Fruit fly (Drosophila melanogaster): ENCODE measurements around the gene gwl.

Gene gwl

dm6 chr3R:18733580-18733979, 12.6 kb upstream of the gwl start (continued):
- TF ChIP-seq ftz-f1 (GFP tag; optimal IDR thresholded peaks at IDR 0.05) (peak; percentile 74), CG31365 (tag; optimal IDR thresholded peaks at IDR 0.05) (no peak), ATbp (GFP tag; optimal IDR thresholded peaks at IDR 0.05) (no peak), Med (GFP tag) (peak; percentile 42), GATAe (GFP tag; conservative IDR thresholded peaks at IDR 0.05) (no peak), fd96Cb (tag; optimal IDR thresholded peaks at IDR 0.05) (no peak)

dm6 chr3R:18738086-18738485, 8.1 kb upstream of the gwl start:
- TF ChIP-seq dm (GFP tag; optimal IDR thresholded peaks at IDR 0.05) (peak; percentile 8), ftz-f1 (GFP tag; optimal IDR thresholded peaks at IDR 0.05) (no peak), tup (GFP tag; optimal IDR thresholded peaks at IDR 0.05) (no peak), z (GFP tag; IDR thresholded peaks at IDR 0.05) (no peak), fd3F (GFP tag; optimal IDR thresholded peaks at IDR 0.05) (no peak), sens (GFP tag) (peak; percentile 74), CG6813 (GFP tag; optimal IDR thresholded peaks at IDR 0.05) (no peak), lab (GFP tag; optimal IDR thresholded peaks at IDR 0.05) (no peak), jigr1 (GFP tag; IDR thresholded peaks at IDR 0.05) (no peak), CG17829 (tag; optimal IDR thresholded peaks at IDR 0.05) (no peak), zen (tag; optimal IDR thresholded peaks at IDR 0.05) (peak; percentile 45), CG8290 (GFP tag; optimal IDR thresholded peaks at IDR 0.05) (no peak), CG8290 (tag; optimal IDR thresholded peaks at IDR 0.05) (peak in 1 of 2 experiments; percentile 69), BEAF-32 (GFP tag; optimal IDR thresholded peaks at IDR 0.05) (peak; percentile 57), ab (GFP tag; optimal IDR thresholded peaks at IDR 0.05) (no peak), CG8765 (GFP tag; IDR thresholded peaks at IDR 0.05) (peak; percentile 10; the same call in 1 of the 2 replicates), prd (optimal IDR thresholded peaks at IDR 0.05) (no peak), prd (GFP tag; IDR thresholded peaks at IDR 0.05) (peak; percentile 51; the same call in 2 of the 3 replicates), Meics (GFP tag; optimal IDR thresholded peaks at IDR 0.05) (peak; percentile 97), CG11456 (GFP tag; IDR thresholded peaks at IDR 0.05) (peak; percentile 53; the same call in 1 of the 3 replicates), CG13424 (tag; optimal IDR thresholded peaks at IDR 0.05) (no peak), trem (tag; optimal IDR thresholded peaks at IDR 0.05) (peak; percentile 39), pan (optimal IDR thresholded peaks at IDR 0.05) (no peak), pan (GFP tag; optimal IDR thresholded peaks at IDR 0.05 in 1 of 2, IDR thresholded peaks at IDR 0.05 in 1 of 2) (peak in 1 of 2 experiments; percentile 6), slou (GFP tag; optimal IDR thresholded peaks at IDR 0.05) (no peak), Gug (GFP tag; IDR thresholded peaks at IDR 0.05) (peak; percentile 45; the same call in 1 of the 4 replicates), gcm2 (GFP tag; optimal IDR thresholded peaks at IDR 0.05) (no peak), E2f1 (GFP tag; IDR thresholded peaks at IDR 0.05) (no peak), C15 (GFP tag; IDR thresholded peaks at IDR 0.05) (no peak), cwo (GFP tag; optimal IDR thresholded peaks at IDR 0.05) (no peak), Oaz (GFP tag; IDR thresholded peaks at IDR 0.05) (no peak), amos (GFP tag; IDR thresholded peaks at IDR 0.05; ENCODE audit: partially characterized antibody) (peak; percentile 46), Scr (GFP tag; IDR thresholded peaks at IDR 0.05; ENCODE audit: partially characterized antibody) (peak; percentile 52), repo (GFP tag; optimal IDR thresholded peaks at IDR 0.05) (no peak), wor (GFP tag; IDR thresholded peaks at IDR 0.05) (no peak), CG3407 (GFP tag; optimal IDR thresholded peaks at IDR 0.05) (no peak), CG13296 (GFP tag; optimal IDR thresholded peaks at IDR 0.05) (no peak), CG1792 (GFP tag; optimal IDR thresholded peaks at IDR 0.05) (no peak), inv (GFP tag; IDR thresholded peaks at IDR 0.05; ENCODE audit: partially characterized antibody) (peak; percentile 19; the same call in 1 of the 2 replicates), gfzf (GFP tag; optimal IDR thresholded peaks at IDR 0.05) (peak; percentile 20), nerfin-1 (tag; optimal IDR thresholded peaks at IDR 0.05) (no peak), stwl (tag; optimal IDR thresholded peaks at IDR 0.05) (peak; percentile 68), btn (GFP tag; optimal IDR thresholded peaks at IDR 0.05) (no peak), Deaf1 (tag; optimal IDR thresholded peaks at IDR 0.05) (no peak), HHEX (GFP tag; optimal IDR thresholded peaks at IDR 0.05) (no peak)
